Fruit fly (Drosophila melanogaster) whole organism, embryonic: ENCODE results near the gene aqz.

Experiments used
- ATbp ChIP-seq: fragments of 200-800 bp; sonication (Bioruptor generic); optimal IDR thresholded peaks from 2 replicates; lab custom pipeline; 2017; ENCODE audit warnings: missing biosample characterization, mild to moderate bottlenecking, missing genetic modification characterization, missing genetic modification reagents
- Blimp-1 ChIP-seq: fragments of 200-800 bp; sonication (Bioruptor generic); optimal IDR thresholded peaks from 3 replicates; lab custom pipeline; 2018; ENCODE audit warnings: missing biosample characterization, missing genetic modification characterization, mild to moderate bottlenecking, moderate library complexity, missing genetic modification reagents
- CG10654 ChIP-seq: fragments of 200-800 bp; sonication (Bioruptor generic); optimal IDR thresholded peaks from 2 replicates; lab custom pipeline; 2016; ENCODE audit warnings: missing biosample characterization, missing genetic modification characterization
- CG11560 ChIP-seq: fragments of 200-800 bp; sonication (Bioruptor generic); IDR thresholded peaks from 3 replicates; pipeline ENCODE4 v1.3.6; 2022; ENCODE audit warnings: missing biosample characterization, missing genetic modification characterization
- CG11695 ChIP-seq: fragments of 200-800 bp; sonication (Bioruptor generic); IDR thresholded peaks from 3 replicates; pipeline ENCODE4 v1.3.6; 2022; ENCODE audit warnings: missing biosample characterization, missing genetic modification characterization
- CG11696 ChIP-seq: fragments of 200-800 bp; sonication (Bioruptor generic); IDR thresholded peaks from 2 replicates; pipeline ENCODE4 v1.3.6; 2022; ENCODE audit warnings: missing biosample characterization, missing genetic modification characterization
- CG12391 ChIP-seq: fragments of 200-800 bp; sonication (Bioruptor generic); optimal IDR thresholded peaks from 3 replicates; lab custom pipeline; 2018; ENCODE audit warnings: missing biosample characterization, mild to moderate bottlenecking, missing genetic modification characterization, moderate library complexity
- CG12769 ChIP-seq: fragments of 200-800 bp; sonication (Bioruptor generic); optimal IDR thresholded peaks from 2 replicates; lab custom pipeline; 2019; ENCODE audit warnings: missing biosample characterization, mild to moderate bottlenecking, missing genetic modification characterization, moderate library complexity
- CG13287 ChIP-seq: fragments of 200-800 bp; sonication (Bioruptor generic); IDR thresholded peaks from 2 replicates; pipeline ENCODE4 v1.3.6; 2022; ENCODE audit warnings: missing biosample characterization, missing genetic modification characterization; ENCODE audit not compliant: partially characterized antibody
- CG13894 ChIP-seq: fragments of 200-800 bp; sonication (Bioruptor generic); optimal IDR thresholded peaks from 3 replicates; lab custom pipeline; 2018; ENCODE audit warnings: missing biosample characterization, mild to moderate bottlenecking, missing genetic modification characterization, moderate library complexity
- CG14667 ChIP-seq: fragments of 200-800 bp; sonication (Bioruptor generic); IDR thresholded peaks from 2 replicates; pipeline ENCODE4 v1.3.6; 2022; ENCODE audit warnings: missing biosample characterization, missing genetic modification characterization
- CG17359 ChIP-seq: fragments of 200-800 bp; sonication (Bioruptor generic); optimal IDR thresholded peaks from 3 replicates; lab custom pipeline; 2018; ENCODE audit warnings: missing biosample characterization, mild to moderate bottlenecking, missing genetic modification characterization, moderate library complexity
- CG17829 ChIP-seq: fragments of 200-800 bp; optimal IDR thresholded peaks from 2 replicates; lab custom pipeline; 2019; ENCODE audit warnings: missing biosample characterization, mild to moderate bottlenecking, missing genetic modification characterization, moderate library complexity
- CG17912 ChIP-seq: fragments of 200-800 bp; sonication (Bioruptor generic); optimal IDR thresholded peaks from 2 replicates; lab custom pipeline; 2018; ENCODE audit warnings: missing biosample characterization, mild to moderate bottlenecking, missing genetic modification characterization
- CG18262 ChIP-seq: fragments of 200-800 bp; optimal IDR thresholded peaks from 3 replicates; lab custom pipeline; 2019; ENCODE audit warnings: missing biosample characterization, mild to moderate bottlenecking, missing genetic modification characterization, moderate library complexity
- CG18764 ChIP-seq: fragments of 200-800 bp; sonication (Bioruptor generic); optimal IDR thresholded peaks from 3 replicates; lab custom pipeline; 2016; ENCODE audit warnings: missing biosample characterization, missing genetic modification characterization
- CG2875 ChIP-seq: fragments of 200-800 bp; sonication (Bioruptor generic); optimal IDR thresholded peaks from 2 replicates; lab custom pipeline; 2017; ENCODE audit warnings: missing biosample characterization, mild to moderate bottlenecking, missing genetic modification characterization, missing genetic modification reagents
- CG4360 ChIP-seq: fragments of 200-800 bp; sonication (Bioruptor generic); IDR thresholded peaks from 2 replicates; pipeline ENCODE4 v1.3.6; 2022; ENCODE audit warnings: missing biosample characterization, missing genetic modification characterization
- CG5180 ChIP-seq: fragments of 200-800 bp; sonication (Bioruptor generic); optimal IDR thresholded peaks from 3 replicates; lab custom pipeline; 2017; ENCODE audit warnings: missing biosample characterization, missing genetic modification characterization, mild to moderate bottlenecking, moderate library complexity, missing genetic modification reagents
- CG6175 ChIP-seq: fragments of 200-800 bp; sonication (Bioruptor generic); IDR thresholded peaks from 3 replicates; pipeline ENCODE4 v1.3.6; 2022; ENCODE audit warnings: missing biosample characterization, missing genetic modification characterization
- CG6689 ChIP-seq: fragments of 200-800 bp; sonication (Bioruptor generic); IDR thresholded peaks from 2 replicates; pipeline ENCODE4 v1.3.6; 2022; ENCODE audit warnings: missing biosample characterization, missing genetic modification characterization
- CG6791 ChIP-seq: fragments of 200-800 bp; sonication (Bioruptor generic); IDR thresholded peaks from 3 replicates; pipeline ENCODE4 v1.3.6; 2022; ENCODE audit warnings: missing biosample characterization, missing genetic modification characterization; ENCODE audit not compliant: partially characterized antibody
- CG7928 ChIP-seq: fragments of 200-800 bp; sonication (Bioruptor generic); optimal IDR thresholded peaks from 2 replicates; lab custom pipeline; 2017; ENCODE audit warnings: missing biosample characterization, mild to moderate bottlenecking, missing genetic modification characterization
- CG8290 ChIP-seq, 3 experiments: fragments of 200-800 bp; sonication (Bioruptor generic); optimal IDR thresholded peaks; 2 replicates each; lab custom pipeline; 2016 to 2019; ENCODE audit warnings: missing biosample characterization in 3 of 3, missing genetic modification characterization in 3 of 3, mild to moderate bottlenecking in 2 of 3, moderate library complexity in 1 of 3
- CG9797 ChIP-seq: fragments of 200-800 bp; sonication (Bioruptor generic); optimal IDR thresholded peaks from 3 replicates; lab custom pipeline; 2018; ENCODE audit warnings: missing biosample characterization, mild to moderate bottlenecking, missing genetic modification characterization
- Deaf1 ChIP-seq: fragments of 200-800 bp; optimal IDR thresholded peaks from 3 replicates; lab custom pipeline; 2019; ENCODE audit warnings: missing biosample characterization, mild to moderate bottlenecking, missing genetic modification characterization, moderate library complexity
- E2f2 ChIP-seq: fragments of 200-800 bp; sonication (Bioruptor generic); IDR thresholded peaks from 2 replicates; pipeline ENCODE4 v1.3.6; 2022; ENCODE audit warnings: missing biosample characterization, missing genetic modification characterization
- HmgZ ChIP-seq: fragments of 200-800 bp; sonication (Bioruptor generic); optimal IDR thresholded peaks from 2 replicates; lab custom pipeline; 2018; ENCODE audit warnings: missing biosample characterization, mild to moderate bottlenecking, missing genetic modification characterization
- Pdp1 ChIP-seq, 2 experiments: fragments of 200-800 bp; sonication (Bioruptor generic); optimal IDR thresholded peaks; 3 replicates each; lab custom pipeline; 2016; ENCODE audit warnings: missing biosample characterization in 2 of 2, missing genetic modification characterization in 2 of 2, mild to moderate bottlenecking in 1 of 2, moderate library complexity in 1 of 2
- Sox100B ChIP-seq: fragments of 200-800 bp; sonication (Bioruptor generic); optimal IDR thresholded peaks from 3 replicates; lab custom pipeline; 2018; ENCODE audit warnings: missing biosample characterization, mild to moderate bottlenecking, missing genetic modification characterization
- Ssrp ChIP-seq: fragments of 200-800 bp; sonication (Bioruptor generic); optimal IDR thresholded peaks from 2 replicates; lab custom pipeline; 2018; ENCODE audit warnings: missing biosample characterization, mild to moderate bottlenecking, missing genetic modification characterization, moderate library complexity
- Tbp ChIP-seq: fragments of >200 bp; optimal IDR thresholded peaks from 2 replicates; lab custom pipeline; 2018; ENCODE audit warnings: missing biosample characterization, missing genetic modification characterization
- Vsx1 ChIP-seq: fragments of 200-800 bp; sonication (Bioruptor generic); optimal IDR thresholded peaks from 2 replicates; lab custom pipeline; 2017; ENCODE audit warnings: missing biosample characterization, mild to moderate bottlenecking, missing genetic modification characterization, missing genetic modification reagents
- ash1 ChIP-seq: fragments of 200-800 bp; sonication (Bioruptor generic); optimal IDR thresholded peaks from 2 replicates; lab custom pipeline; 2018; ENCODE audit warnings: missing biosample characterization, mild to moderate bottlenecking, missing genetic modification characterization
- bab2 ChIP-seq: fragments of 200-800 bp; sonication (Bioruptor generic); optimal IDR thresholded peaks from 2 replicates; lab custom pipeline; 2016; ENCODE audit warnings: missing biosample characterization, missing genetic modification characterization
- bigmax ChIP-seq: fragments of 200-800 bp; sonication (Bioruptor generic); optimal IDR thresholded peaks from 2 replicates; lab custom pipeline; 2018; ENCODE audit warnings: missing biosample characterization, mild to moderate bottlenecking, missing genetic modification characterization
- btn ChIP-seq: fragments of 200-800 bp; sonication (Bioruptor generic); optimal IDR thresholded peaks from 2 replicates; lab custom pipeline; 2016; ENCODE audit warnings: missing biosample characterization, missing genetic modification characterization
- fd102C ChIP-seq: fragments of 200-800 bp; sonication (Bioruptor generic); optimal IDR thresholded peaks from 2 replicates; lab custom pipeline; 2018; ENCODE audit warnings: missing biosample characterization, mild to moderate bottlenecking, missing genetic modification characterization, moderate library complexity
- lmd ChIP-seq: fragments of 200-800 bp; sonication (Bioruptor generic); IDR thresholded peaks from 2 replicates; pipeline ENCODE4 v1.3.6; 2022; ENCODE audit warnings: missing biosample characterization, missing genetic modification characterization
- lola ChIP-seq, 3 experiments: fragments of >200 bp in 2 of 3; fragments of 200-800 bp in 1 of 3; sonication (Bioruptor generic) in 1 of 3; optimal IDR thresholded peaks; 2 replicates each; lab custom pipeline; 2017 to 2019; ENCODE audit warnings: missing biosample characterization in 3 of 3, missing genetic modification characterization in 3 of 3, mild to moderate bottlenecking in 1 of 3, moderate library complexity in 1 of 3
- nau ChIP-seq: fragments of 200-800 bp; sonication (Bioruptor generic); optimal IDR thresholded peaks from 3 replicates; lab custom pipeline; 2017; ENCODE audit warnings: missing biosample characterization, mild to moderate bottlenecking, missing genetic modification characterization, missing genetic modification reagents
- oc ChIP-seq: fragments of 200-800 bp; sonication (Bioruptor generic); optimal IDR thresholded peaks from 2 replicates; lab custom pipeline; 2018; ENCODE audit warnings: missing biosample characterization, mild to moderate bottlenecking, missing genetic modification characterization, moderate library complexity
- repo ChIP-seq: fragments of 200-800 bp; sonication (Bioruptor generic); optimal IDR thresholded peaks from 2 replicates; lab custom pipeline; 2016; ENCODE audit warnings: missing biosample characterization, missing genetic modification characterization
- row ChIP-seq: fragments of 200-800 bp; sonication (Bioruptor generic); IDR thresholded peaks from 3 replicates; pipeline ENCODE4 v1.3.6; 2022; ENCODE audit warnings: missing biosample characterization, missing genetic modification characterization
- sim ChIP-seq: fragments of 200-800 bp; sonication (Bioruptor generic); IDR thresholded peaks from 2 replicates; pipeline ENCODE4 v1.3.6; 2022; ENCODE audit warnings: missing biosample characterization, missing genetic modification characterization
- tll ChIP-seq, 2 experiments: fragments of 200-800 bp in 1 of 2; fragments of >200 bp in 1 of 2; sonication (Bioruptor generic) in 1 of 2; optimal IDR thresholded peaks; 2 replicates each; lab custom pipeline; 2017 to 2019; ENCODE audit warnings: missing biosample characterization in 2 of 2, missing genetic modification characterization in 2 of 2, mild to moderate bottlenecking in 1 of 2, moderate library complexity in 1 of 2
- trem ChIP-seq: fragments of 200-800 bp; optimal IDR thresholded peaks from 3 replicates; lab custom pipeline; 2019; ENCODE audit warnings: missing biosample characterization, mild to moderate bottlenecking, missing genetic modification characterization, moderate library complexity
- zen ChIP-seq: fragments of 200-800 bp; sonication (Bioruptor generic); optimal IDR thresholded peaks from 3 replicates; lab custom pipeline; 2018; ENCODE audit warnings: missing biosample characterization, mild to moderate bottlenecking, missing genetic modification characterization, moderate library complexity

Gene aqz

DNA sequence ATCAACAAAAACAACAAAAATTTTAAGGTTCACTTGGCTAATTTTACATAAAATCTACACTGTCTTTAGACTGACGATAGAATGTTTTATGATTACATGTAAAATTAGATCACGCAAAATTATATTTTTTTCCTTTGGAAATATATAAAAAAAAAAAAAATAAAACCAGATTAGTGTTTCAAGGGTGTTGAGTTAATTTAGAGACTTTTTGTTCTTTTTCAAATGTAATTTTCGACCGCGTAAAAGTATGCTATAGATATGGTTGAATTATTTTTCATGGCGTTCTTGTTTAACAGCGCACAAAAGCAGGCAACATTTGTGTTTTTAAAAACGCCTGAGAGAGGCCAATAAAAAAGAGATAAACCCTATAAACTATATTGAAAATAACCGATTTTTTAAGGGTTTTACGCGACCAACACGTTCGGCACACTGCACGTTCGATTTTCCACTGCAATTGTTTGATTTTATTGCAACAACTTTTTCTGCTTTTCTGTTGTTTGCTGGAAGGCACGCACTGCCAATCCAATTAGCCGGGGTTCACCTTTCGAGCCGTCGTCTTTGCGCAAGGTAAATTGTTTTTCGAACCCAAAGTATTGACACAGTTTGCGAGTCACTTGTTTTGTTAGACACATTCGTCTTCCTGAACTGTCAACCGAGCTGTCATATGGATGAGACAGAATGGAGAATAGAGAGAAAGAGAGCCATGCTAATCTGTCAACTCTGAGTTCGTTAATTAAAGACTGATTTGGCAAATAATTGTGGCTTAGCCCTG, 42.8 kb upstream of the aqz start (continued):
- peak; percentile 67; the same call in 2 of the 3 replicates for TF ChIP-seq CG6791
- TF ChIP-seq lola (GFP tag; optimal IDR thresholded peaks at IDR 0.05; lab: Kevin White, UChicago), result peak in 1 of 3 experiments; percentile 52
- peak; percentile 1 for TF ChIP-seq Vsx1 (GFP tag; lab: Kevin White, UChicago)
- no peak for TF ChIP-seq sim (GFP tag; lab: Robert Waterston, UW)
- TF ChIP-seq CG17829 (tag; lab: Kevin White, UChicago), result peak; percentile 21
- no peak for TF ChIP-seq oc
- TF ChIP-seq CG17912 (GFP tag; lab: Kevin White, UChicago), result no peak
- TF ChIP-seq Tbp (GFP tag; lab: Kevin White, UChicago), result peak; percentile 17
- TF ChIP-seq trem (tag; lab: Kevin White, UChicago), result peak; percentile 43
- no peak for TF ChIP-seq CG11696 (GFP tag; lab: Robert Waterston, UW)
- peak; percentile 40 for TF ChIP-seq CG12391 (tag; lab: Kevin White, UChicago)
- TF ChIP-seq repo (GFP tag; lab: Kevin White, UChicago), result no peak
- no peak for TF ChIP-seq Pdp1 (GFP tag; optimal IDR thresholded peaks at IDR 0.05; lab: Kevin White, UChicago)
- TF ChIP-seq CG8290 (GFP tag; optimal IDR thresholded peaks at IDR 0.05; lab: Kevin White, UChicago), result peak; percentile 23
- TF ChIP-seq CG8290 (tag; optimal IDR thresholded peaks at IDR 0.05; lab: Kevin White, UChicago), result no peak
- peak; percentile 23 for TF ChIP-seq Sox100B (GFP tag; lab: Kevin White, UChicago)
- TF ChIP-seq CG11560, result no peak
- TF ChIP-seq CG13894 (tag; lab: Kevin White, UChicago), result peak; percentile 36
- TF ChIP-seq bigmax, result no peak
- TF ChIP-seq Deaf1, result no peak

- no peak for TF ChIP-seq btn (GFP tag; lab: Kevin White, UChicago)
- no peak for TF ChIP-seq row
- TF ChIP-seq zen (tag; lab: Kevin White, UChicago), result no peak
- no peak for TF ChIP-seq CG17359
- TF ChIP-seq CG2875 (GFP tag; lab: Kevin White, UChicago), result no peak
- no peak for TF ChIP-seq ATbp (GFP tag; lab: Kevin White, UChicago)
- no peak for TF ChIP-seq CG6175
- no peak for TF ChIP-seq CG12769 (tag; lab: Kevin White, UChicago)
- TF ChIP-seq CG18262 (tag; lab: Kevin White, UChicago), result peak; percentile 25
- no peak for TF ChIP-seq CG18764 (GFP tag; lab: Kevin White, UChicago)
- no peak for TF ChIP-seq Ssrp (tag; lab: Kevin White, UChicago)
- no peak for TF ChIP-seq bab2 (GFP tag; lab: Kevin White, UChicago)
- TF ChIP-seq nau (GFP tag; lab: Kevin White, UChicago), result no peak
- TF ChIP-seq CG14667 (GFP tag; lab: Robert Waterston, UW), result no peak
- TF ChIP-seq CG9797 (GFP tag; lab: Kevin White, UChicago), result no peak
- TF ChIP-seq E2f2 (GFP tag; lab: Robert Waterston, UW), result no peak
- TF ChIP-seq CG6689 (GFP tag; lab: Robert Waterston, UW), result no peak
- TF ChIP-seq CG17912 (GFP tag; lab: Kevin White, UChicago), result no peak
- TF ChIP-seq ash1 (GFP tag; lab: Kevin White, UChicago), result no peak
- TF ChIP-seq HmgZ, result no peak
- no peak for TF ChIP-seq lmd (GFP tag; lab: Robert Waterston, UW)
- TF ChIP-seq CG11695 (GFP tag; lab: Robert Waterston, UW), result no peak
- TF ChIP-seq fd102C, result no peak
- TF ChIP-seq CG7928 (GFP tag; lab: Kevin White, UChicago), result no peak
- no peak for TF ChIP-seq tll (GFP tag; optimal IDR thresholded peaks at IDR 0.05; lab: Kevin White, UChicago)
- no peak for TF ChIP-seq CG5180 (GFP tag; lab: Kevin White, UChicago)
- TF ChIP-seq CG10654, result no peak
- peak; percentile 75 for TF ChIP-seq CG4360 (GFP tag; lab: Robert Waterston, UW)
- no peak for TF ChIP-seq Blimp-1 (GFP tag; lab: Kevin White, UChicago)
- peak; percentile 44 for TF ChIP-seq CG13287 (GFP tag; lab: Robert Waterston, UW)
Observed at dm6 chr3R:8862662-8863082, 42.2 kb upstream of the aqz start.
